Worm (Caenorhabditis elegans): ENCODE results near the gene nhr-79.

nhr-79 gene

DNA sequence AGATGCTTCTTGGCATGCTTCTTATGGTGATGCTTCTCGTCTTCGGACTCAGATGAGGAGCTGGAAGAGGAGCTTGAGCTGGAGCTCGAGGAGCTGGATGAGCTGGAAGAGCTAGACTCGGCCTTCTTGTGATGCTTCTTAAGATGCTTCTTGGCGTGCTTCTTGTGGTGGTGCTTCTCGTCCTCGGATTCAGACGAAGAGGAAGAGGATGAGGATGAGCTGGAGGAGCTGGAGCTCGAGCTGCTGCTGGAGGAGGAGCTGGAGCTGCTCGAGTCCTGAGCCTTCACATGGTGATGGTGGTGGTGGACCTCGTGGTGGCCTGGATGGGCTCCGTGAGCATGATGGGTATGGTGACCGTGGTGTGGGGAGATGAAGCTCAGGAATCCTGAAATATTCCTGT, 8.9 kb downstream of the nhr-79 start:
- TF ChIP-seq unc-62 (GFP tag; optimal IDR thresholded peaks at IDR 0.05) = no peak

ce11 chrV:19201190-19201589, 10.5 kb downstream of the nhr-79 start:
- TF ChIP-seq unc-62 (GFP tag; optimal IDR thresholded peaks at IDR 0.05) = no peak

DNA sequence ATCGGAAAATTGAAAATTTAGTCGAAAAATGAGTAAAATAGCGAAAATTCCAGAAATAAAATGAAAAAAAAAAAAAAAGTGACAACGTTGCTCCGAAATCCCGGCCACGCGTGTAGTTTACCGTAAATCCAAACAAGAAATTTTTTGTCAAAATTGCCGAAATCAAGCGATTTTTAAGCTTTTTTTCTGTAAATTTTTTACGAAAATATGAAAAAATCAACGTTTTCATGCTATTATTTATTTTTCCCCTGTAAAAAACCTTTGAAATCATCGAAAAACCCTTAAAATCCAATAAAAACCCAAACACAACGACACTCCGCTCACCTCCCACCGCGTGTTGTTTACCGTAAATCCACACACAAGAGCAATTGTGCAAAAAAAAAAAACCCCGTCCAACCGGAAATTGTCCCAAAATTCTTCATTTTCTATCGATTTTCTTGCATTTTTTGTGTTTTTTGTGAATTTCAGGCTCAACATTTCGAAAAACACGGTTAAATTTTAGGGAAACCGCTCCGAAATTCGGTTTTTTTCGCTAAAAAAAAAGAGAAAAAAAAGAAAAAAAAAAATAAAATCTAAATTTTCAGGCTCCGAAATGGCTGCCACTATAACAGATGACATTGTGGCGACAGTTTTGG, 21.6 kb downstream of the nhr-79 start, which contains the start of the genes Y39B6A.3 and pph-5:
Gene Y39B6A.3, minus strand, starts transcription at position 51 of the 635 bp plus-strand sequence.
Gene pph-5, plus strand, starts transcription at position 585 of the 635 bp plus-strand sequence.
- TF ChIP-seq unc-62 (GFP tag; optimal IDR thresholded peaks at IDR 0.05) = no peak

DNA sequence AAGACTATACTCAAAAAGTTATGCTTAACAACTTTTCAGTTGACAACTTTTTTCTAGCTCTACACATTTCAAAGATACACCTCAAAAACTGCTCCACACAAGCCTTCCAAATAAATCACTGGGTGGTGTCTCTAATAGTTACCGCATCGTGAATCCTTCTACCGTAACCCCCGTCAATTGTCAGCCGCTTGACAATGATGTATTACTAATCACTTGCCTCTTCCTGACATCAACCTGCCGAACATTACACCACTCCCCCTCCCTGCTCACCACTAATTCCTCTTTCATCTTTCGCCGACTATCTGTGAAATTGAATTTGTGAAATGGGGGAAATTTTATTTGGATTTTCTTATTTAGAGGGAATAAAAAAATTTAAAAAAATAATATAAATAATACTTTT, 30.0 kb downstream of the nhr-79 start:
- TF ChIP-seq unc-62 (GFP tag; optimal IDR thresholded peaks at IDR 0.05) = no peak

- TF ChIP-seq unc-62 (GFP tag; optimal IDR thresholded peaks at IDR 0.05) = no peak
Observed at ce11 chrV:19178896-19179295, 32.8 kb downstream of the nhr-79 start.

- no peak for TF ChIP-seq unc-62 (GFP tag; optimal IDR thresholded peaks at IDR 0.05)
Observed at ce11 chrV:19177804-19178203, 33.9 kb downstream of the nhr-79 start.

DNA sequence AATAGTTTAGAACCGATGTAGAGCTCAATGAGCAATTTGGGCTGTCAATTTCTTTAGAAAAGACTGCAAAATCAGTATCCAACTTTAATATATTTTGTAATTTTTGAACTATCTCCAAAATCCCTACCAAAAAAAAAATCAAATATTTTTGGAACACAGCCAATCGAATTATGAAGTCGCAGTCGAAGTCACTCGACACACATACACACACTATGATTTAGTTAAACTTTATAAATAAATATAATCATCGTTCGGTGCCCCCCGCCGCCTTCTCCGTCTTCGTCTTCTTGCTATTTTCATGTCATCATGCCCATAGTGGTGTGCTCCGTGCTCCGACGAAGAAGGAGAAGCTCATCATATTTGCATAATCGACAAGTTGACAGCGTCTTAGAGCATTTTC, 34.6 kb downstream of the nhr-79 start:
- TF ChIP-seq unc-62 (GFP tag; optimal IDR thresholded peaks at IDR 0.05) = no peak

DNA sequence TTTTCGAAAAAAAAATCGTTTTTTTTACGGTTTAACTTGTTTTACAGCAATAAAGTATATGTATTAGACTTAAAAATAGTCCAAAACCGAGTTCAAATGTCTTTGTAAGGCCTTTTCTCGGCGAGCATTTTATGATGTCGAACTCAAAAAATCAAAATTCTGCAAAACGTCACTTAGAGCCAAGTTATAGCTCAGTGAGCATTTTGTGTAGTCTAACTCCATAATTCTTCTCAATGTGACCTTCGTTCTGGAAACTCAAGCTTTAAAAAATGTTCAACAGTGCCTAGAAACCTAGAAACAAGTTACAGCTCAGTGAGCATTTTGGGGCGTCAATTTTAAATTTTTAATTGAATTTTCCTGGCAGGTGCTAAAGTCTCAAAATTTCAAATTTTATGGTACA, 36.0 kb downstream of the nhr-79 start:
- TF ChIP-seq unc-62 (GFP tag; optimal IDR thresholded peaks at IDR 0.05) = no peak

DNA sequence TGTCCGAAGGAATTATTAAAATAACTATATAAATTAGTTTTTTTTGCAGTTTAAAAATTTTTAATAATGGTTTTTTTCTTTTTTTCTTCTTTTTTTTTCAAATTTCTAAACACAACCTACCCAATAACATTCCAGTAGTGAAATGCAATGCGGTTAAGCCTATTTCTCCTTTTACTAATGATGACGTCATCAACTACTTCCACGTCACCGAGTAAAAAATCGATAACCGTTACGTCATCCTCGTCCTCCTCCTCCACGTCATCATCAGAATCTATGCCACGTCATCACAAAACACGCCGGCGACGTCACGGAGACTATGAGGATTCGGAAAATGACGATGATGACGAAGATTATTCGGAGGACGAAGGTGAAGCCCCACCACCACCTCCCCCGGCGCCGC, 37.1 kb downstream of the nhr-79 start, which contains the start of gene hot-2:
Gene hot-2, plus strand, starts transcription at position 134 of the 400 bp plus-strand sequence.
- TF ChIP-seq unc-62 (GFP tag; optimal IDR thresholded peaks at IDR 0.05) = no peak

DNA sequence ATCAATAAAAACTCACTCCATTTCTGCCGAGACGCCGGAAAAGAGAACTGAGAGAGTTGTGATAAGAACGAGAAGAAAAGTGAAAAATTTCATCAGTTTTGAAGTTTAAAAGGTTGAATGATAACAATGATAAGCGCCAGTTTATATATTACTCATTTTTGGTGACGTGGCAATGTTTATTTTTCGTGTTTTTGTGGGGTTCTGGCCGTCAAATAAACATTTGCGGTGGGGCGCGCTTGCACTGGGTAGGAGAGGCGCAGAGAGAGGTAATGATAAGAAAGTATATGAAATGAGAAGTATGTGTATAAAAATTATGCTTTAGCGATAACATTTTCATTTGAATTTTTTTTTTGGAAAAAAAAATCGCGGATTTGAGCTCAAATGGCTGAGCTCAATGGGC, 53.0 kb downstream of the nhr-79 start, which contains the start of gene Y39B6A.5:
Gene Y39B6A.5, minus strand, starts transcription at position 214 of the 400 bp plus-strand sequence.
- no peak for TF ChIP-seq unc-62 (GFP tag; optimal IDR thresholded peaks at IDR 0.05)

Measured in whole organism, dauer.